Worm (Caenorhabditis elegans): ENCODE data around the gene camt-1.

DNA sequence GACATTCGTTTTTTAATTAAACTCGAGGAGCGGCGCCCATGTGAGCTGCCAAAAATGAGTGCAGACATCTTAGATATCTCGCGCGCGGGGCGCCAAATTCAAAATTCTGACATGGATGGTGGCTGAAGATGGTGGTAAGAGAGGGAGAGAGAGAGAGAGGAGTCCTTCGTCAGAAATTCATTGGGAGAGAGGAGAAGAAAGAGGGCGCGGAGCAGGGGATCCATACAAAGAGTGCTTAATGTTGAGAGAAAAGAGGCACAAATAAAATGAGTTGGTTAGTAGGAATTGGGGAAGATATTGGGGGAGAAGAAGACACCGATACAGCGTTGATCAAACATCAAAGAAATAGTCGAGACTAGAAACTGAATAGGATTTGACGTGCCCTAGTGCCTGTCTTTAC, 51.5 kb downstream of the camt-1 start:
- TF ChIP-seq ztf-29 (GFP tag; IDR thresholded peaks at IDR 0.05) (no peak), klf-2 (GFP tag; conservative IDR thresholded peaks at IDR 0.05) (no peak)

Measured in whole organism, midembryonic.